Fruit fly (Drosophila melanogaster): ENCODE data around the gene bru3.

- TF ChIP-seq EcR (GFP tag; optimal IDR thresholded peaks at IDR 0.05) (peak; percentile 2), Snoo (tag; optimal IDR thresholded peaks at IDR 0.05) (peak; percentile 50), CG14655 (GFP tag; optimal IDR thresholded peaks at IDR 0.05) (peak; percentile 34), rn (GFP tag; IDR thresholded peaks at IDR 0.05) (no peak), CG15710 (tag; optimal IDR thresholded peaks at IDR 0.05) (peak; percentile 17), CG8159 (tag; optimal IDR thresholded peaks at IDR 0.05) (peak; percentile 44), D1 (tag; optimal IDR thresholded peaks at IDR 0.05) (no peak), CG13204 (GFP tag; optimal IDR thresholded peaks at IDR 0.05) (peak; percentile 7), CG32121 (GFP tag; IDR thresholded peaks at IDR 0.05) (peak; percentile 26; the same call in 1 of the 2 replicates), Pif1B (GFP tag; optimal IDR thresholded peaks at IDR 0.05) (no peak)
These were observed 314.9 kb downstream of the bru3 start for dm6 chr3L:13488129-13488876.

Measured in whole organism, pupa.